Worm (Caenorhabditis elegans) whole organism, L4/young adult: ENCODE data around the gene sptl-1.
A peak's percentile ranks its signal among the peaks of the same experiment; 100 is the strongest.

ENCODE experiments used
- W03F9.2 ChIP-seq: fragments of 150-350 bp; optimal IDR thresholded peaks from 2 replicates; lab custom pipeline; 2014; ENCODE audit warnings: missing biosample characterization, missing genetic modification characterization
- dao-5 ChIP-seq: sonication (generic microtip); optimal IDR thresholded peaks from 2 replicates; lab custom pipeline; 2016; ENCODE audit warnings: missing genotype, missing genetic modification characterization, moderate library complexity, missing compliant biosample characterization
- him-1 ChIP-seq: sonication (generic microtip); optimal IDR thresholded peaks from 2 replicates; lab custom pipeline; 2016; ENCODE audit warnings: missing genotype, missing genetic modification reagents, missing genetic modification characterization, missing compliant biosample characterization

The sptl-1 gene

DNA sequence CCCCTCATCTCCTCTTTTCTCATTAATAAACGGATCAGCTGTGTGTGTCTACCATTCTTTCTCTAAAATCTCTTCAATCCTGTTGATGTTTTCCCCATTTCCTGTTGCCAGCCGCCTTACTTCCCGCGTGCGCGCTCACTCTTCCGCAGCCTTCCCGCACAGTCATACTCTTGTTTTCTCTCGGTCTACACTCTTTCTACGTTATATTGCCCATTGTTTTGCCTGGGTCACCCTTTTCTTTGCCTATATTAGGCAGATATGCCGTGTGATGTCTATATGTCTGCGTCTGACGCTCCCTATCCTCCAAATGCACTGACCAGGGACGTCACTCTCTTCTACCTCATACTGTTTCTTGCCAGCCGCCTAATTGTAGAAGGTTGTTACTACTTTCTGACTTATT lies 14.9 kb downstream of the sptl-1 start:
- no peak for TF ChIP-seq W03F9.2
- TF ChIP-seq dao-5: no peak
- TF ChIP-seq him-1 (tag; lab: Kevin White, UChicago): no peak

ce11 chrII:67663-68062 lies 16.2 kb downstream of the sptl-1 start:
- no peak for TF ChIP-seq him-1 (tag; lab: Kevin White, UChicago)
- TF ChIP-seq W03F9.2: no peak
- no peak for TF ChIP-seq dao-5

DNA sequence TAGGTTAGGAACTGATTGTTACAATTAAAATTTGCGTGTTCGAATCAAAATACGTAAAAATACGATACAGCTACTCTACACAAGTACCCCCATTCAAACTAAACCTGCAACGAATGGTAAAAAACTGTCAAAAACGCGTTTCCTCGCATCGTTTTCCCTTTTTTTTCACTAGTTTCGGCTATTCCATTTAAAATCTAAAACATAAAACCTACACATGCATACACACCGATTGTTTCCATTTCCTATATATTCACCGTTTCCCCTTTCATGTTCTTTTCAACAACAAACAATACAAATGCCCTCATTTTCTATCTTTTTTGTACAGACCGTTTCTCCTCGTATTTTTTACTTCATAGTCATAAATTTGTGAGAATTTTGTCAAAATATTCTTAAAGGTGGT lies 17.3 kb downstream of the sptl-1 start:
- TF ChIP-seq W03F9.2: no peak
- TF ChIP-seq dao-5: no peak
- no peak for TF ChIP-seq him-1 (tag; lab: Kevin White, UChicago)

DNA sequence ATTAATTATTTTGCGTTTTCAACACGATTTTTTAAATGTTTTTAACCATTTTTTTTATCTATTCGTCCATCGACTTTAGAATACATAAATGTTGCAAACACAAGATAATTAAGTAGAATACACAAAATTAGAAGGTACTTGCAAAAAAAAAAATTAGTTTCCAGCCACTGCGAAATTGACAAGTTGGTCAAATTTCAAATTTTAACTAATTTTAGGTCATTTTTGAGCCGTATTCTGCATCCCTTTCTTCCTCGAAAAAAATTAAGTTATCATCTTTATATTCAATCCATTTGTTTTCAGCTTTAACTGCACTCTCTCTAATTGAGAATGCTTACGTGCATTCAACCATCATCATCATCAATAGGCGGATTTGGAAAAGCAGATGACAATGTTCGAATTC lies 17.9 kb downstream of the sptl-1 start, which contains the start of gene egl-26:
Gene egl-26, plus strand, starts transcription at position 301 of the 400 bp plus-strand sequence.
- TF ChIP-seq dao-5 (no peak), him-1 (tag; lab: Kevin White, UChicago) (no peak), W03F9.2 (no peak)

DNA sequence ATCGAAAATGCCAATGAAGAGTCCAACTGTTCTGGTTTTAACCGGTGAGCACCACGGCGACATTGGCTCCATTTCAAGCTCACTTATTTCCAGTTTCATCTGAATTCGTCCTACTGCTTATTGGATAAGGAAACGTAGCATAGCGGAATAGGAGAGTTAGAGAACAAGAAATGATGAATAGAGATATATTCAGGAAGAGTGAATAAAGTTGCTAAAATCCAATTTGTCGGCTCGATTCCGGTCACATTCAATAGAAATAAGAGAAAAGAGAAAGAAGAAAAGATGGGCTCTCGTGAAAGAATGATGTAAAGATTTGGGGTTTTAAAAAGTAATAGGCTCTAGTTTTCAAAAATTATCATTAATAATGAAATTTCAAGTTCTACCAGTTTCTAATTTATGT lies 21.9 kb downstream of the sptl-1 start:
- TF ChIP-seq him-1 (tag; lab: Kevin White, UChicago): no peak
- TF ChIP-seq W03F9.2: no peak
- TF ChIP-seq dao-5: no peak

- TF ChIP-seq dao-5 (no peak), him-1 (tag; lab: Kevin White, UChicago) (no peak), W03F9.2 (no peak)
Observed at ce11 chrII:73892-74291, 22.4 kb downstream of the sptl-1 start.

ce11 chrII:75831-76230 lies 24.4 kb downstream of the sptl-1 start:
- TF ChIP-seq dao-5 (no peak), him-1 (tag; lab: Kevin White, UChicago) (no peak), W03F9.2 (no peak)

- TF ChIP-seq him-1 (tag; lab: Kevin White, UChicago) (no peak), W03F9.2 (no peak), dao-5 (no peak)
Observed at ce11 chrII:76662-77061, 25.2 kb downstream of the sptl-1 start.

DNA sequence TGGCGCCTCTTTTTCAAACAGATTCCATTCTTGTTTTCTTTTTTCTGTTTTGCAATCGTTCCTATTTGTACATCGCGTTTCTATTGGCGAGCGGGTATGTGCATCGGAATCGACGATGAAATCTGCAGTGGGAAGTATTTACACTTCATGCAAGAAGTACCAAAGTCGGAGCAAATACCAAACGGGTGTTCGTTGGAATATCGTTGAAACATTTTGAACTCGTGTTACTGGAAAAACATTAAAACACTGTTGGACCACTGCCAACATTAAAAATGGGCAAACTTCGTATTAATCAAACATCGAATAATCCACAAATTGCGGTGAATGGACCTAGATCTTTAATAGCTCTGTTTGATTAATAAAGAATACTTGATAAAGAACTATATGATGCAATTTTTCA lies 27.7 kb downstream of the sptl-1 start, which contains the start of gene C23H3.9:
Gene C23H3.9, minus strand, starts transcription at position 101 of the 400 bp plus-strand sequence.
- TF ChIP-seq him-1 (tag; lab: Kevin White, UChicago) (no peak), W03F9.2 (no peak), dao-5 (no peak)

- TF ChIP-seq him-1 (tag; lab: Kevin White, UChicago) (no peak), dao-5 (no peak), W03F9.2 (no peak)
Observed at ce11 chrII:84134-84533, 32.7 kb downstream of the sptl-1 start, which contains the start of gene C50D2.6. Gene C50D2.6, plus strand, starts transcription at chrII:84434.

ce11 chrII:86794-87193 lies 35.3 kb downstream of the sptl-1 start:
- TF ChIP-seq dao-5 (no peak), W03F9.2 (no peak), him-1 (tag; lab: Kevin White, UChicago) (no peak)

DNA sequence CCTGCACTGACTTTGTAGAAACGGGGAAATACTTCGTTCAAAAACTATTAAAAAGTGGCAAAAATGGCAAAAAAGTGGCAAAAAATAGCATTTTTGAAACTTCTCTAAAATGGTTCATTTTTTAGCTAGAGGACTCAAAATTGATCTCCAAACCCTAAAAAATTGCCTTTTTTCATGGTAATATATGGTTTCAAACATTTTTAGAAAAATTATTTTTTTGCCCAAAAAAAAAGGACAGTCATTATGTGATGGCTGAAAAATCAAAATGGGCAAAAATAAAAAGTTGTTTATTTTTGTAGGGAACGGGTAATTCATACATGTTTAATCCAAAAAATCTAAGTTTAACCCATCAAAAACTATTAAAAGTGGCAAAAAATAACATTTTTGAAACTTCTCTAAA lies 36.5 kb downstream of the sptl-1 start:
- TF ChIP-seq dao-5 (no peak), him-1 (tag; lab: Kevin White, UChicago) (no peak), W03F9.2 (no peak)

- TF ChIP-seq him-1 (tag; lab: Kevin White, UChicago): no peak
- no peak for TF ChIP-seq W03F9.2
- TF ChIP-seq dao-5: no peak
Observed at ce11 chrII:91419-91818, 40.0 kb downstream of the sptl-1 start, which contains the start of gene mcat-1. Gene mcat-1, minus strand, starts transcription at chrII:91519.

ce11 chrII:95177-95576 lies 43.7 kb downstream of the sptl-1 start, which contains the start of gene C50D2.7:
Gene C50D2.7, minus strand, starts transcription at chrII:95277.
- no peak for TF ChIP-seq him-1 (tag; lab: Kevin White, UChicago)
- TF ChIP-seq dao-5: no peak
- TF ChIP-seq W03F9.2: no peak

DNA sequence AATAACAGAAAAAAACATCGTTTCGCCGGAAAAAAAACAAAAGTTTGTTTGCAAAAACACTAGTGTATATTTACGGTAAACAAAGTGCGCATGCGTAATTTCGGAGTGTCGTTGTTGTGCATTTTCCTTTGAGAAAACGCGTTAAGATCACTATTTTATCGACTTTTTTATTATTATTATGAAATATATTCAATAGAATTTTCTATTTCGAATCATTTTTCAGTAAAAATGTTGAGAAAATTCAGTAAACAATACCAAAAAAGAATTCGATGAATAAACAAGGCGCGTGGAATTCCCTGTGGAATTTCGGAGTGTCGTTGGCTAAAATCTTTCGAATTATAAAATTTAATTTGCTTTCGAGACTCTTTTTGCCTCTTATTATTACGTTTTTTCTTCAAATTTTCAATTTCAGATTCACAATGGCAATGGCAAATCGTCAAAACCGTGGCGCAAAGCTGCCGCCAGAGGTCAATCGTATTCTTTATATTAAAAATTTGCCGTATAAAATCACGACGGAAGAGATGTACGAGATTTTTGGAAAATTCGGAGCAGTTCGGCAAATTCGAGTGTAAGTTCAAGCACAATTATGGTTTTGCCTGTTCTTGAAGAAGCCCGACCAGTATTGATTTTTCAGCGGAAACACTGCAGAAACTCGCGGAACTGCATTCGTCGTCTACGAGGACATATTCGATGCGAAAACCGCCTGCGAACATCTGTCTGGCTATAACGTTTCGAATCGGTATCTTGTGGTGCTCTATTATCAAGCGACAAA lies 46.7 kb downstream of the sptl-1 start, which contains the start of the genes luc-7L3 and sftb-6:
Gene luc-7L3, minus strand, starts transcription at position 36 of the 772 bp plus-strand sequence.
Gene sftb-6, plus strand, starts transcription at position 413 of the 772 bp plus-strand sequence.
- TF ChIP-seq W03F9.2 (peak; percentile 71), dao-5 (no peak), him-1 (tag; lab: Kevin White, UChicago) (no peak)
